Worm (Caenorhabditis elegans) whole organism, L3 larva: ENCODE results near the gene F09G2.8.

Experiments used
- R02D3.7 ChIP-seq: fragments of 150-350 bp; optimal IDR thresholded peaks from 2 replicates; lab custom pipeline; 2014; ENCODE audit warnings: missing biosample characterization, missing genetic modification characterization
- ZK546.5 ChIP-seq: sonication (generic microtip); optimal IDR thresholded peaks from 2 replicates; lab custom pipeline; 2017; ENCODE audit warnings: missing biosample characterization, missing genetic modification characterization
- aly-2 ChIP-seq: fragments of 150-350 bp; optimal IDR thresholded peaks from 2 replicates; lab custom pipeline; 2014; ENCODE audit warnings: missing biosample characterization, missing genetic modification characterization
- ama-1 ChIP-seq: fragments of 150-350 bp; optimal IDR thresholded peaks from 2 replicates; lab custom pipeline; 2018
- ceh-16 ChIP-seq: sonication (generic microtip); optimal IDR thresholded peaks from 2 replicates; lab custom pipeline; 2017; ENCODE audit warnings: missing biosample characterization, missing genetic modification characterization
- ceh-28 ChIP-seq: fragments of 150-350 bp; optimal IDR thresholded peaks from 2 replicates; lab custom pipeline; 2014; ENCODE audit warnings: missing biosample characterization, missing genetic modification reagents, missing genetic modification characterization
- daf-12 ChIP-seq: fragments of 150-350 bp; optimal IDR thresholded peaks from 2 replicates; lab custom pipeline; 2014; ENCODE audit warnings: missing biosample characterization, missing genetic modification reagents, missing genetic modification characterization
- egl-5 ChIP-seq: fragments of 150-350 bp; optimal IDR thresholded peaks from 2 replicates; lab custom pipeline; 2017; ENCODE audit warnings: missing biosample characterization, missing genetic modification reagents, missing genetic modification characterization, inconsistent platforms
- elt-1 ChIP-seq: fragments of 150-350 bp; optimal IDR thresholded peaks from 2 replicates; lab custom pipeline; 2014; ENCODE audit warnings: missing biosample characterization, missing genetic modification characterization
- elt-2 ChIP-seq: sonication (generic microtip); optimal IDR thresholded peaks from 2 replicates; lab custom pipeline; 2016; ENCODE audit warnings: missing genetic modification reagents, mild to moderate bottlenecking, missing genetic modification characterization, missing compliant biosample characterization
- elt-3 ChIP-seq, 3 experiments: fragments of 150-350 bp in 1 of 3; sonication (generic microtip) in 2 of 3; optimal IDR thresholded peaks; 2 replicates in 2 of 3; 4 replicates in 1 of 3; lab custom pipeline; 2014 to 2017; ENCODE audit warnings: missing biosample characterization in 3 of 3, missing genetic modification characterization in 3 of 3
- eor-1 ChIP-seq, 2 experiments: fragments of 150-350 bp; optimal IDR thresholded peaks; 2 replicates each; lab custom pipeline; 2014 to 2018; ENCODE audit warnings: missing biosample characterization in 2 of 2, missing genetic modification characterization in 2 of 2
- fkh-10 ChIP-seq: sonication (generic microtip); optimal IDR thresholded peaks from 2 replicates; lab custom pipeline; 2017; ENCODE audit warnings: missing biosample characterization, missing genetic modification reagents, missing genetic modification characterization
- fkh-2 ChIP-seq: fragments of 150-350 bp; optimal IDR thresholded peaks from 2 replicates; lab custom pipeline; 2014; ENCODE audit warnings: missing biosample characterization, missing genetic modification reagents, missing genetic modification characterization
- fos-1 ChIP-seq: fragments of 150-350 bp; optimal IDR thresholded peaks from 2 replicates; lab custom pipeline; 2014; ENCODE audit warnings: missing biosample characterization, missing genetic modification characterization
- hmg-11 ChIP-seq: sonication (generic microtip); optimal IDR thresholded peaks from 2 replicates; lab custom pipeline; 2016; ENCODE audit warnings: missing genetic modification characterization, missing compliant biosample characterization
- jun-1 ChIP-seq: fragments of 150-350 bp; optimal IDR thresholded peaks from 2 replicates; lab custom pipeline; 2014; ENCODE audit warnings: missing biosample characterization, missing genetic modification reagents, missing genetic modification characterization
- lin-15B ChIP-seq: fragments of 150-350 bp; optimal IDR thresholded peaks from 2 replicates; lab custom pipeline; 2014; ENCODE audit warnings: missing biosample characterization, missing genetic modification characterization
- lin-39 ChIP-seq: fragments of 150-350 bp; optimal IDR thresholded peaks from 2 replicates; lab custom pipeline; 2018; ENCODE audit warnings: missing biosample characterization, missing genetic modification reagents, missing genetic modification characterization
- mdl-1 ChIP-seq: fragments of 150-350 bp; optimal IDR thresholded peaks from 2 replicates; lab custom pipeline; 2014; ENCODE audit warnings: missing biosample characterization, missing genetic modification characterization
- mml-1 ChIP-seq: fragments of 150-350 bp; sonication (generic microtip); optimal IDR thresholded peaks from 3 replicates; lab custom pipeline; 2014; ENCODE audit warnings: missing biosample characterization, missing genetic modification characterization
- nfya-1 ChIP-seq: sonication (generic microtip); optimal IDR thresholded peaks from 2 replicates; lab custom pipeline; 2017; ENCODE audit warnings: missing genetic modification characterization, mild to moderate bottlenecking, missing compliant biosample characterization, antibody characterized with exemption, moderate library complexity; ENCODE audit not compliant: insufficient read depth
- nhr-11 ChIP-seq: fragments of 150-350 bp; optimal IDR thresholded peaks from 2 replicates; lab custom pipeline; 2014; ENCODE audit warnings: missing biosample characterization, missing genetic modification characterization
- nhr-12 ChIP-seq: fragments of 150-350 bp; optimal IDR thresholded peaks from 2 replicates; lab custom pipeline; 2014; ENCODE audit warnings: missing biosample characterization, missing genetic modification characterization
- nhr-23 ChIP-seq: fragments of 150-350 bp; optimal IDR thresholded peaks from 2 replicates; lab custom pipeline; 2014; ENCODE audit warnings: missing biosample characterization, missing genetic modification reagents, missing genetic modification characterization
- nhr-25 ChIP-seq: sonication (generic microtip); optimal IDR thresholded peaks from 2 replicates; lab custom pipeline; 2017; ENCODE audit warnings: missing biosample characterization, missing genetic modification characterization
- nhr-28 ChIP-seq: fragments of 150-350 bp; optimal IDR thresholded peaks from 2 replicates; lab custom pipeline; 2014; ENCODE audit warnings: missing biosample characterization, missing genetic modification characterization
- nhr-43 ChIP-seq: sonication (generic microtip); optimal IDR thresholded peaks from 2 replicates; lab custom pipeline; 2016; ENCODE audit warnings: mild to moderate bottlenecking, missing genetic modification characterization, missing compliant biosample characterization; ENCODE audit not compliant: poor library complexity, severe bottlenecking
- nhr-67 ChIP-seq: fragments of 150-350 bp; optimal IDR thresholded peaks from 2 replicates; lab custom pipeline; 2014; ENCODE audit warnings: missing biosample characterization, missing genetic modification characterization
- nhr-76 ChIP-seq: fragments of 150-350 bp; sonication (generic microtip); optimal IDR thresholded peaks from 5 replicates; lab custom pipeline; 2014; ENCODE audit warnings: missing biosample characterization, missing genetic modification characterization
- nhr-77 ChIP-seq: fragments of 150-350 bp; optimal IDR thresholded peaks from 2 replicates; lab custom pipeline; 2014; ENCODE audit warnings: missing biosample characterization, missing genetic modification characterization
- pha-4 ChIP-seq: fragments of 150-350 bp; optimal IDR thresholded peaks from 2 replicates; lab custom pipeline; 2014; ENCODE audit warnings: missing biosample characterization, missing genetic modification reagents, missing genetic modification characterization
- pqm-1 ChIP-seq: fragments of 150-350 bp; optimal IDR thresholded peaks from 2 replicates; lab custom pipeline; 2017; ENCODE audit warnings: missing biosample characterization, missing genetic modification characterization, inconsistent platforms
- sea-2 ChIP-seq: fragments of 150-350 bp; sonication (generic microtip); optimal IDR thresholded peaks from 4 replicates; lab custom pipeline; 2014; ENCODE audit warnings: missing biosample characterization, missing genetic modification reagents, missing genetic modification characterization
- skn-1 ChIP-seq: fragments of 150-350 bp; optimal IDR thresholded peaks from 2 replicates; lab custom pipeline; 2014; ENCODE audit warnings: missing biosample characterization, missing genetic modification characterization
- tbx-2 ChIP-seq: sonication (generic microtip); optimal IDR thresholded peaks from 2 replicates; lab custom pipeline; 2016; ENCODE audit warnings: mild to moderate bottlenecking, missing genetic modification characterization, missing compliant biosample characterization
- zag-1 ChIP-seq: fragments of 150-350 bp; optimal IDR thresholded peaks from 2 replicates; lab custom pipeline; 2014; ENCODE audit warnings: missing biosample characterization, missing genetic modification characterization
- ztf-11 ChIP-seq: fragments of 150-350 bp; optimal IDR thresholded peaks from 2 replicates; lab custom pipeline; 2014; ENCODE audit warnings: missing biosample characterization, missing genetic modification characterization
- ztf-4 ChIP-seq: fragments of 150-350 bp; optimal IDR thresholded peaks from 2 replicates; lab custom pipeline; 2014; ENCODE audit warnings: missing biosample characterization, missing genetic modification characterization

The F09G2.8 gene

DNA sequence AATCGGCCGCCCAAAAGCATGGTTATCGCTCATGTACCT is 43.5 kb upstream of the F09G2.8 start, which contains the start of gene hpo-9:
hpo-9 (minus strand) TSS at position 37 of the 39 bp plus-strand sequence.
- no peak for TF ChIP-seq egl-5 (tag; lab: Kevin White, UChicago)
- no peak for TF ChIP-seq fos-1 (tag; lab: Kevin White, UChicago)
- TF ChIP-seq ama-1 (lab: Kevin White, UChicago) = no peak
- TF ChIP-seq mml-1 (tag; lab: Kevin White, UChicago) = no peak
- no peak for TF ChIP-seq fkh-2 (tag; lab: Kevin White, UChicago)
- no peak for TF ChIP-seq lin-39 (tag; lab: Kevin White, UChicago)
- no peak for TF ChIP-seq tbx-2 (tag; lab: Kevin White, UChicago)

DNA sequence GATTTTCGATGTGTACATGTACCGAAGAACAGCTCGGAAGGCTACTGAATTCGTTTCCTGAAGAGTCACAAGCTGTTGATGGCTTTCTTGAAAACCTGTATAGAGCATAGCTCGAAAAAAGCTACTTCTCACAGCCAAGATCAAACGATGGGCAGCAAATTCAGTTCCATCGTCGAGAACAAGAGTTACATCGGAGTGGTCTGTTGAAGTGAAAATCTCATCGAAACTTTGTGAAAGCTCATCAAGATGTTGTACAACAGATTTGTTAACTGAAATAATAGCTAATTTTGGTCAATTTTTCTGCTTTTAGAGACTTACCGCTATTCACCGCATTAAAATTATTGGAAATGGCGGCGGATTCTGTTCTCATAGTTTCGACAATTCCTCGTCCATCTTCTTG is 43.2 kb upstream of the F09G2.8 start:
- TF ChIP-seq nhr-12 (tag; lab: Kevin White, UChicago) = no peak

DNA sequence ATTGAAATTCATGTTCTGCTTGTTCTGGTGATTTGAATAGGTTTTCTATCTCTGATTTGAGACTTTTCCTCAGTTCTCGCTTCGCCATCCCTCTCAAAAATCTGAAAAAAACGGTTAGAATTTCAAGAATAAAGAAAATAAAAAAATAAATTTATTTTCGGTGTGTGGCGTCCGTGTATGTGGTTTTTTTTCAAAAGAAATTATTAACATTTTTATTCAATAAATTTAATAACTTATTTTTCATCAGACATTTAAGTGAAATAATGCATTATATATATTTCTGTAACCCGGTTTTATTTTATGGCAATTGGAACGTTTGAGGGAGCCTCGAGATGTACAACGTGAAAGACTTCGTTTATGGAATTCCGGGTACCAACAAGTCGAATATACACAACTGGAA is 41.3 kb upstream of the F09G2.8 start, which contains the start of gene C05C8.5:
C05C8.5 (minus strand) TSS at position 101 of the 400 bp plus-strand sequence.
- TF ChIP-seq ama-1 (lab: Kevin White, UChicago) (no peak), elt-2 (tag; lab: Kevin White, UChicago) (no peak), aly-2 (no peak), nhr-67 (tag; lab: Kevin White, UChicago) (no peak), nhr-23 (tag; lab: Kevin White, UChicago) (no peak)

DNA sequence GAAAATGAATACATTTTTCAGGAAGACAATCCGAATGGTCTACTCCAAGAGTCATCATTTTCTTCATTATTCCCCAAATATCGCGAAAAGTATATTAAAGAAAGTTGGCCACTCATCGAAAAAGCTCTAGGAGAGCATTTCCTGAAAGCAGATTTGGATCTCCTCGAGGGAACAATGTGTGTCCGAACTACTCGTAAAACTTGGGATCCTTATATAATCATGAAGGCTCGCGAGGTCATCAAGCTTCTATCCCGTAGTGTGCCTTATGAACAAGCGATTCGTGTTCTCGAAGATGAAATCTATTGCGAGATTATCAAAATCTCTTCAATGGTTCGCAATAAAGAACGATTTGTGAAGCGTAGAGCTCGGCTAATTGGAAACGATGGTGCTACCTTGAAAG is 38.1 kb upstream of the F09G2.8 start:
- TF ChIP-seq elt-3 (tag; optimal IDR thresholded peaks at IDR 0.05; lab: Kevin White, UChicago) (no peak), mdl-1 (no peak), nfya-1 (tag; lab: Kevin White, UChicago) (no peak), nhr-23 (tag; lab: Kevin White, UChicago) (no peak), fkh-10 (no peak), ceh-16 (no peak), tbx-2 (tag; lab: Kevin White, UChicago) (no peak)

DNA sequence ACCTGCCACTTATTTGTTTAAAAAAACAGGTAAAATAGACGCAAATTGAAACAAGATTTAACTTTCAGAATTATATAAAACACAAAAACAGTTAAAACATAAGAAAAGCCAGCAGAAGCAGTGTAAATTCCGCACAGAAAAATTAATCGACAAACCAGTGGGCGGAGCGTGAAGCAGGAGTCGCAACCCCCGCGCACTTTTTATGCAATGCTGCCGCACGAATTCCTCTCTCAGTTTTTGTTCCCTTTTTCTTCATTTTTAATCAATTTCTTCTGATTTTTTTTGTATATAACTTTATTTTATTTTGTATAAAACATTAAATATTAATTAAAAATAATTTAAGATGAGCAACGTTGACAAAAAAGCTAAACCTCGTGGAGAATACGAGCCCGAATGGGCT is 37.4 kb upstream of the F09G2.8 start, which contains the start of the genes gei-6 and krr-1:
gei-6 (minus strand) TSS at position 2 of the 400 bp plus-strand sequence.
krr-1 (plus strand) TSS at position 344 of the 400 bp plus-strand sequence.
- TF ChIP-seq nhr-43 (tag; lab: Kevin White, UChicago) (peak; percentile 20), elt-1 (tag; lab: Kevin White, UChicago) (no peak), aly-2 (no peak), lin-39 (tag; lab: Kevin White, UChicago) (peak; percentile 12), nfya-1 (tag; lab: Kevin White, UChicago) (peak; percentile 58), lin-15B (tag; lab: Kevin White, UChicago) (peak; percentile 78), elt-2 (tag; lab: Kevin White, UChicago) (peak; percentile 14), fkh-10 (no peak), hmg-11 (peak; percentile 73), nhr-23 (tag; lab: Kevin White, UChicago) (peak; percentile 50), pha-4 (peak; percentile 65), R02D3.7 (tag; lab: Kevin White, UChicago) (peak; percentile 17), nhr-77 (no peak)
- TF ChIP-seq, all 47 proteins: peak for 9

DNA sequence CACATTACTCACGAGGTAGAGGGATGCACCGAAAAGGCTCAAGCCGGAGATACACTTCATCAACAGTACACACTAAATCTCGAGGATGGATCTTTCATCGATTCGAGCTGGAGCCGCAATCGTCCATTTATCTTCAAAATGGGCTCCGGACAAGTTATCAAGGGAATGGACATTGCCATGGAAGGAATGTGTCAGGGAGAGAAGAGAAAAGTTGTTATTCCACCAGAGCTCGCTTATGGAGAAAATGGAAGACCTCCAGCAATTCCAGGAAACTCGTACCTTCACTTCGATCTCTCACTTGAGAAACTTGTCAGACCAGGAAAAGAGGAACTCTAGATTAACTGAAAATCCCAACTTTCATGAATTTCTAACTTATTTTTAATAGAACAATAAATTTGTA is 32.4 kb upstream of the F09G2.8 start:
- TF ChIP-seq nhr-11 (tag; lab: Kevin White, UChicago) (no peak), ceh-28 (no peak)

DNA sequence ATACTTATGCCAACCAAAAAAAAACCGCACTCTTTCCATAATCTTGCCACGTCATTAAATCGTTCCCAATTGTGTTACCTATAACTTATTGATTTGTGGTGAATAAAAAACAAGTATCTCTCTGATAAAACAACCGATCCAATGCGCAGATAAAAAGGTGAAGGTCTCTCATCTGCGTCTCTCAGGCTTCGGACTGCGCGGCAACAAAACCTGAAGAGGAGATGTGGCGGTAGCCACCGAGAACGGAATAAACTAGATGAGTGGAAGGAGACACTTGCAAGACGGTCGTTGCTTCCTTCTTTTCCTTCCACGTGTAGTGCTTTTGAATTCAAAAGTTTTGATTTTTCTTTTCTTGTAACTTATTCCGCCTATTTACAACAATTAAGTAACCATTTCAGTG is 31.5 kb upstream of the F09G2.8 start, which contains the start of gene fkb-3:
fkb-3 (plus strand) TSS at position 277 of the 400 bp plus-strand sequence.
- no peak for TF ChIP-seq fkh-10
- no peak for TF ChIP-seq R02D3.7 (tag; lab: Kevin White, UChicago)
- TF ChIP-seq nhr-77 = no peak
- peak in 1 of 3 experiments; percentile 18 for TF ChIP-seq elt-3 (tag; optimal IDR thresholded peaks at IDR 0.05; lab: Kevin White, UChicago)
- TF ChIP-seq daf-12 (tag; lab: Kevin White, UChicago) = no peak
- peak; percentile 3 for TF ChIP-seq lin-15B (tag; lab: Kevin White, UChicago)
- TF ChIP-seq nhr-25 = peak; percentile 74
- TF ChIP-seq elt-1 (tag; lab: Kevin White, UChicago) = peak; percentile 30
- no peak for TF ChIP-seq skn-1 (tag; lab: Kevin White, UChicago)
- TF ChIP-seq nhr-28 (tag; lab: Kevin White, UChicago) = no peak
- no peak for TF ChIP-seq nhr-43 (tag; lab: Kevin White, UChicago)
- no peak for TF ChIP-seq mml-1 (tag; lab: Kevin White, UChicago)
- TF ChIP-seq fkh-2 (tag; lab: Kevin White, UChicago) = no peak
- TF ChIP-seq fos-1 (tag; lab: Kevin White, UChicago) = no peak
- TF ChIP-seq ceh-28 = peak; percentile 12
- no peak for TF ChIP-seq ztf-11 (tag; lab: Kevin White, UChicago)
- no peak for TF ChIP-seq hmg-11
- TF ChIP-seq sea-2 (GFP tag; lab: Kevin White, UChicago) = no peak
- no peak for TF ChIP-seq egl-5 (tag; lab: Kevin White, UChicago)
- no peak for TF ChIP-seq pqm-1 (tag; lab: Kevin White, UChicago)
- no peak for TF ChIP-seq nhr-67 (tag; lab: Kevin White, UChicago)
- TF ChIP-seq mdl-1 = no peak
- no peak for TF ChIP-seq nhr-76 (tag; lab: Kevin White, UChicago)
- TF ChIP-seq lin-39 (tag; lab: Kevin White, UChicago) = no peak
- no peak for TF ChIP-seq ZK546.5
- no peak for TF ChIP-seq ztf-4
- TF ChIP-seq eor-1 (tag; optimal IDR thresholded peaks at IDR 0.05; lab: Kevin White, UChicago) = no peak
- TF ChIP-seq jun-1 (tag; lab: Kevin White, UChicago) = no peak
- no peak for TF ChIP-seq elt-2 (tag; lab: Kevin White, UChicago)
- no peak for TF ChIP-seq ama-1 (lab: Kevin White, UChicago)
- no peak for TF ChIP-seq zag-1 (tag; lab: Kevin White, UChicago)
